Fruit fly (Drosophila melanogaster) whole organism: ENCODE data around the gene CG31954.

Experiments used
- CG8478 ChIP-seq: fragments of >200 bp; optimal IDR thresholded peaks from 2 replicates; lab custom pipeline; 2018; ENCODE audit warnings: inconsistent platforms
- Dll ChIP-seq: fragments of >200 bp; optimal IDR thresholded peaks from 2 replicates; lab custom pipeline; 2017
- EcR ChIP-seq, 2 experiments: fragments of >200 bp; optimal IDR thresholded peaks; 2 replicates each; lab custom pipeline; 2017; ENCODE audit warnings: missing biosample characterization in 2 of 2, missing genetic modification characterization in 2 of 2, missing genetic modification reagents in 2 of 2
- pan ChIP-seq: fragments of >200 bp; optimal IDR thresholded peaks from 2 replicates; lab custom pipeline; 2017
- usp ChIP-seq: fragments of >200 bp; optimal IDR thresholded peaks from 2 replicates; lab custom pipeline; 2017; ENCODE audit warnings: missing biosample characterization, missing genetic modification characterization, mixed read lengths

- no peak for TF ChIP-seq Dll (lab: Kevin White, UChicago)
- no peak for TF ChIP-seq CG8478 (lab: Kevin White, UChicago)
- no peak for TF ChIP-seq usp (GFP tag; lab: Kevin White, UChicago)
- TF ChIP-seq EcR (GFP tag; optimal IDR thresholded peaks at IDR 0.05; lab: Kevin White, UChicago), result no peak
- TF ChIP-seq pan, result no peak
Observed at dm6 chr2L:3495465-3495864, 14.4 kb downstream of the CG31954 start.
